Worm (Caenorhabditis elegans): ENCODE data around the gene srh-71.

DNA sequence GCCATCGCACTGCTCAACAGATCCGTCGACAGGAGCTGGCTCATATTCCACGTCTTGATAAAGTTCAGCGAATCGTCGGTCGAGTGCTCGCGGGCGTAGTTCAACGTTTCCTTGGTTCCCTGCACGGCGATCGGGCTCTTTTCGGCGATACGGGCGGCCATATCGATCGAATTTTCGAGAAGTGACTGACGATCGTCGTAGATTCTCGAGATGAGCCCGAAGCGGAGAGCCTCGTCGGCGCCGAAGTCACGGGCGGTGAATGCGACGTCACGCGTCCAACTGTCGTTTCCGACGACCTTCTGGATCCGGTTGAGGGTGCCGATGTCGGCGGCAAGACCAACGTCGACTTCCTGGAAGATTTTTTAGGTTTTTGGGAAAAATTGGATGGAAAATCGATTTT, 13.8 kb upstream of the srh-71 start:
- TF ChIP-seq snpc-4 (tag; optimal IDR thresholded peaks at IDR 0.05) (no peak), nhr-237 (tag; optimal IDR thresholded peaks at IDR 0.05) (no peak), unc-62 (GFP tag; optimal IDR thresholded peaks at IDR 0.05) (no peak), unc-39 (tag; optimal IDR thresholded peaks at IDR 0.05) (no peak), nhr-129 (tag; optimal IDR thresholded peaks at IDR 0.05) (no peak), Y55F3AM.14 (GFP tag; optimal IDR thresholded peaks at IDR 0.05) (no peak), ztf-4 (tag; optimal IDR thresholded peaks at IDR 0.05) (no peak), zag-1 (tag; optimal IDR thresholded peaks at IDR 0.05) (no peak), egl-27 (tag; optimal IDR thresholded peaks at IDR 0.05) (no peak), nhr-77 (tag; optimal IDR thresholded peaks at IDR 0.05) (no peak), lin-39 (tag; optimal IDR thresholded peaks at IDR 0.05) (no peak)
